Fruit fly (Drosophila melanogaster): ENCODE measurements around the gene CG42637.

The CG42637 gene

DNA sequence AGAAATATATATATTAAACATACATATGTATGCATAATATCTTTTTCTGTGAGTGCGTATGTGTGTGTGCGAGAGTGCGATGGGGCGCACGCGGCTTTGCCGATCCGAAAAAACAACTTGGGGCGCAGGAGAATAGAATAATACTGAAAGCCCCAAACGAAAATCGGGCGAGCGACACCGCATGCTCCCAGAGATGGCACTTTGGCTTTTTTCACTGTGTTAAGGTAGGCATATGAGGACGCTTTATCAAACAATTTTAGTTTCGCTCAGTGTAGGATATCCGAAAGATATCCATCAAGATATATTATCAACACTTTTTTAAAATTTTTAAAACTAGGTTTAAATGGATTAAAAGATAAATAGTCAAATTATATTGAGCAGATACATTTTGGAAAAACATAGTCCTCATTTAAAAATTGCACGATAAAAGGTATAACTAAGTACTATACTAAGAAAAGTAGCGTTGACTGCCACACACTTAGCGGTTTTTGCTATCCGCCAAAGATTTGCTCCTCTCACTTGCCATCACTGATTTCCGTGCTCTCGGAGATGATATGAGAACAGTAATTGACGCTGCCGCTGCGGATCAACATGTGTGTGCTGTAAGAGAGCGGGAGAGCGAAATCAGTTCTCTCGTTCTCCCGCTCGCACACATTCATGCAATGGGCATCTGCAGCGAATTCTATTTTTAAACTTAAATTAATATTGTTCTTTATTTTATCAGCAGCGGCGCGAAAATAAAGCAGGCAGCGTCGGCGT lies 2.3 kb downstream of the CG42637 start (continued):
- TF ChIP-seq CG18476 (GFP tag; optimal IDR thresholded peaks at IDR 0.05) (peak; percentile 52), ATbp (GFP tag; optimal IDR thresholded peaks at IDR 0.05) (peak; percentile 45), Rx (GFP tag; IDR thresholded peaks at IDR 0.05) (0 out of 2 replicates have a peak, but pooled peaks have one; percentile 3), Aef1 (GFP tag; IDR thresholded peaks at IDR 0.05) (peak; percentile 33; the same call in 1 of the 3 replicates), Asciz (GFP tag; optimal IDR thresholded peaks at IDR 0.05) (no peak), CG12744 (GFP tag; optimal IDR thresholded peaks at IDR 0.05) (peak; percentile 40), Hey (tag; optimal IDR thresholded peaks at IDR 0.05) (no peak), B-H2 (GFP tag; optimal IDR thresholded peaks at IDR 0.05) (peak; percentile 31), CG18764 (GFP tag; optimal IDR thresholded peaks at IDR 0.05) (peak; percentile 15), seq (GFP tag; IDR thresholded peaks at IDR 0.05) (no peak), Ada2b (GFP tag; IDR thresholded peaks at IDR 0.05) (no peak), Taf1 (GFP tag; IDR thresholded peaks at IDR 0.05) (peak; percentile 47; the same call in 1 of the 2 replicates), dysf (GFP tag; IDR thresholded peaks at IDR 0.05) (peak; percentile 46; the same call in 2 of the 3 replicates), CG8944 (GFP tag; optimal IDR thresholded peaks at IDR 0.05) (peak; percentile 67), ftz-f1 (GFP tag; optimal IDR thresholded peaks at IDR 0.05) (no peak), CG42726 (GFP tag; IDR thresholded peaks at IDR 0.05; ENCODE audit: partially characterized antibody) (no peak), Sry-β (GFP tag; optimal IDR thresholded peaks at IDR 0.05) (peak; percentile 99), CG30403 (GFP tag; optimal IDR thresholded peaks at IDR 0.05) (peak; percentile 88), prd (optimal IDR thresholded peaks at IDR 0.05) (no peak), prd (GFP tag; IDR thresholded peaks at IDR 0.05) (peak; percentile 70; the same call in 2 of the 3 replicates), CG13894 (tag; optimal IDR thresholded peaks at IDR 0.05) (peak; percentile 20), CG10654 (GFP tag; optimal IDR thresholded peaks at IDR 0.05) (peak; percentile 61), Side (GFP tag; optimal IDR thresholded peaks at IDR 0.05) (peak; percentile 43), salm (tag; optimal IDR thresholded peaks at IDR 0.05) (no peak), ab (GFP tag; optimal IDR thresholded peaks at IDR 0.05) (peak; percentile 15), CG3847 (GFP tag; IDR thresholded peaks at IDR 0.05) (peak; percentile 47), CG3281 (GFP tag; optimal IDR thresholded peaks at IDR 0.05) (peak; percentile 71), CG10209 (GFP tag; optimal IDR thresholded peaks at IDR 0.05) (peak; percentile 75), CG11398 (GFP tag; optimal IDR thresholded peaks at IDR 0.05) (no peak), cato (GFP tag; optimal IDR thresholded peaks at IDR 0.05; ENCODE audit: borderline replicate concordance) (peak; percentile 13), H2.0 (GFP tag; IDR thresholded peaks at IDR 0.05) (no peak), nerfin-2 (GFP tag; IDR thresholded peaks at IDR 0.05; ENCODE audit: partially characterized antibody) (no peak), Dad (GFP tag; optimal IDR thresholded peaks at IDR 0.05) (peak; percentile 26), tin (GFP tag; optimal IDR thresholded peaks at IDR 0.05) (peak; percentile 69), CG16813 (GFP tag; IDR thresholded peaks at IDR 0.05; ENCODE audit: partially characterized antibody) (no peak), klu (GFP tag; IDR thresholded peaks at IDR 0.05) (peak; percentile 52; the same call in 1 of the 2 replicates), CG2116 (GFP tag; optimal IDR thresholded peaks at IDR 0.05) (peak; percentile 14), cas (GFP tag; IDR thresholded peaks at IDR 0.05) (no peak), Tbp (GFP tag; optimal IDR thresholded peaks at IDR 0.05) (peak; percentile 78), Nf-YC (tag; optimal IDR thresholded peaks at IDR 0.05) (peak; percentile 63), CG10565 (GFP tag; optimal IDR thresholded peaks at IDR 0.05) (no peak), Hsf (GFP tag; optimal IDR thresholded peaks at IDR 0.05) (peak; percentile 65), Dek (tag; optimal IDR thresholded peaks at IDR 0.05) (peak; percentile 65), HmgZ (tag; optimal IDR thresholded peaks at IDR 0.05) (peak; percentile 16), CG1792 (GFP tag; optimal IDR thresholded peaks at IDR 0.05) (peak; percentile 53), stwl (tag; optimal IDR thresholded peaks at IDR 0.05) (no peak), ranshi (GFP tag; IDR thresholded peaks at IDR 0.05) (no peak), CG11723 (GFP tag; optimal IDR thresholded peaks at IDR 0.05) (peak; percentile 46), ken (GFP tag; IDR thresholded peaks at IDR 0.05) (no peak; the same call in 1 of the 3 replicates), CG7786 (GFP tag; optimal IDR thresholded peaks at IDR 0.05) (peak; percentile 62)
